Worm (Caenorhabditis elegans): ENCODE results near the gene fbxb-10.

ce11 chrII:1865683-1866431, 47.7 kb upstream of the fbxb-10 start, which contains the start of gene math-15:
- no peak for TF ChIP-seq ama-1 (optimal IDR thresholded peaks at IDR 0.05)
- no peak for TF ChIP-seq hmg-4 (GFP tag; optimal IDR thresholded peaks at IDR 0.05)
- TF ChIP-seq ets-7 (tag; optimal IDR thresholded peaks at IDR 0.05) = no peak
- TF ChIP-seq ceh-36 (tag; optimal IDR thresholded peaks at IDR 0.05) = no peak
- no peak for TF ChIP-seq F13C5.2 (tag; optimal IDR thresholded peaks at IDR 0.05)
- no peak for TF ChIP-seq scrt-1 (GFP tag; IDR thresholded peaks at IDR 0.05)
- TF ChIP-seq pes-1 (GFP tag; IDR thresholded peaks at IDR 0.05) = no peak
- no peak for TF ChIP-seq flt-1 (GFP tag; IDR thresholded peaks at IDR 0.05)
- no peak for TF ChIP-seq ceh-13 (GFP tag; optimal IDR thresholded peaks at IDR 0.05)
- no peak for TF ChIP-seq hmbx-1 (tag; optimal IDR thresholded peaks at IDR 0.05)
